Worm (Caenorhabditis elegans) whole organism, early embryonic: Measurements from ENCODE around the gene T16A9.5.

Experiments used
- ama-1 ChIP-seq: fragments of 150-350 bp; optimal IDR thresholded peaks from 2 replicates; lab custom pipeline; 2014
- flt-1 ChIP-seq: fragments of 200-800 bp; sonication (Bioruptor generic); IDR thresholded peaks from 2 replicates; pipeline ENCODE4 v1.3.6; 2022; ENCODE audit warnings: missing genetic modification characterization, missing compliant biosample characterization
- hmg-4 ChIP-seq: fragments of 200-800 bp; sonication (Bioruptor generic); optimal IDR thresholded peaks from 2 replicates; lab custom pipeline; 2018; ENCODE audit warnings: mild to moderate bottlenecking, missing genetic modification characterization, missing compliant biosample characterization
- pes-1 ChIP-seq: fragments of 200-800 bp; sonication (Bioruptor generic); IDR thresholded peaks from 2 replicates; pipeline ENCODE4 v1.3.6; 2022; ENCODE audit warnings: missing genetic modification reagents, missing genetic modification characterization, missing compliant biosample characterization
- sea-1 ChIP-seq: fragments of 200-800 bp; sonication (Bioruptor generic); conservative IDR thresholded peaks from 2 replicates; pipeline ENCODE4 v1.3.6; 2022; ENCODE audit warnings: missing genetic modification characterization, missing compliant biosample characterization

ce11 chrV:14230788-14231583 lies 16.0 kb upstream of the T16A9.5 start:
- TF ChIP-seq hmg-4 (GFP tag; lab: Kevin White, UChicago) = no peak
- no peak for TF ChIP-seq ama-1 (lab: Kevin White, UChicago)
- TF ChIP-seq sea-1 (GFP tag; lab: Robert Waterston, UW) = no peak
- TF ChIP-seq flt-1 (GFP tag; lab: Robert Waterston, UW) = no peak
- TF ChIP-seq pes-1 (GFP tag; lab: Robert Waterston, UW) = no peak
